Fruit fly (Drosophila melanogaster): Measurements from ENCODE around the gene CG17855.

- TF ChIP-seq Sin3A (optimal IDR thresholded peaks at IDR 0.05) (no peak), h (optimal IDR thresholded peaks at IDR 0.05) (no peak), Myc (optimal IDR thresholded peaks at IDR 0.05) (no peak)
Measured at dm6 chr2L:9565387-9565786, 25.1 kb downstream of the CG17855 start, which contains the start of gene CG46468.
